Worm (Caenorhabditis elegans) whole organism, mixed stage, embryonic: Measurements from ENCODE around the gene ptc-1.
A peak's percentile ranks its signal among the peaks of the same experiment; 100 is the strongest.

Experiments
- M03D4.4 ChIP-seq: sonication (generic microtip); optimal IDR thresholded peaks from 2 replicates; lab custom pipeline; 2017; ENCODE audit warnings: mild to moderate bottlenecking, missing genetic modification characterization, missing compliant biosample characterization
- bed-3 ChIP-seq: fragments of 200-800 bp; sonication (Bioruptor generic); optimal IDR thresholded peaks from 3 replicates; lab custom pipeline; 2018; ENCODE audit warnings: mild to moderate bottlenecking, missing genetic modification characterization, moderate library complexity, missing compliant biosample characterization
- blmp-1 ChIP-seq: fragments of 150-350 bp; optimal IDR thresholded peaks from 2 replicates; lab custom pipeline; 2014; ENCODE audit warnings: missing biosample characterization, missing genetic modification characterization
- ceh-43 ChIP-seq: fragments of 200-800 bp; sonication (Bioruptor generic); optimal IDR thresholded peaks from 2 replicates; lab custom pipeline; 2018; ENCODE audit warnings: mild to moderate bottlenecking, missing genetic modification characterization, moderate library complexity, missing compliant biosample characterization
- ceh-83 ChIP-seq: fragments of 200-800 bp; sonication (Bioruptor generic); optimal IDR thresholded peaks from 2 replicates; lab custom pipeline; 2018; ENCODE audit warnings: mild to moderate bottlenecking, missing genetic modification characterization, missing compliant biosample characterization
- ces-1 ChIP-seq: fragments of 150-350 bp; optimal IDR thresholded peaks from 2 replicates; lab custom pipeline; 2014; ENCODE audit warnings: missing biosample characterization, missing genetic modification reagents, missing genetic modification characterization
- cnd-1 ChIP-seq: fragments of 200-800 bp; sonication (Bioruptor generic); optimal IDR thresholded peaks from 2 replicates; lab custom pipeline; 2018; ENCODE audit warnings: mild to moderate bottlenecking, missing genetic modification characterization, missing compliant biosample characterization
- drap-1 ChIP-seq: fragments of 200-800 bp; sonication (Bioruptor generic); optimal IDR thresholded peaks from 3 replicates; lab custom pipeline; 2018; ENCODE audit warnings: mild to moderate bottlenecking, missing genetic modification characterization, missing compliant biosample characterization
- flh-1 ChIP-seq: fragments of 200-800 bp; sonication (Bioruptor generic); optimal IDR thresholded peaks from 2 replicates; lab custom pipeline; 2018; ENCODE audit warnings: mild to moderate bottlenecking, missing genetic modification characterization, moderate library complexity, missing compliant biosample characterization
- ham-2 ChIP-seq: fragments of 200-800 bp; sonication (Bioruptor generic); optimal IDR thresholded peaks from 2 replicates; lab custom pipeline; 2018; ENCODE audit warnings: mild to moderate bottlenecking, missing genetic modification characterization, missing compliant biosample characterization
- hlh-1 ChIP-seq: fragments of 150-350 bp; optimal IDR thresholded peaks from 2 replicates; lab custom pipeline; 2014; ENCODE audit warnings: missing biosample characterization, missing genetic modification reagents, missing genetic modification characterization
- lin-13 ChIP-seq: fragments of 150-350 bp; optimal IDR thresholded peaks from 2 replicates; lab custom pipeline; 2014; ENCODE audit warnings: missing biosample characterization, missing genetic modification characterization
- lsy-2 ChIP-seq: fragments of 150-350 bp; optimal IDR thresholded peaks from 2 replicates; lab custom pipeline; 2014; ENCODE audit warnings: missing biosample characterization, missing genetic modification characterization
- mab-5 ChIP-seq: fragments of 150-350 bp; optimal IDR thresholded peaks from 2 replicates; lab custom pipeline; 2014; ENCODE audit warnings: missing biosample characterization, missing genetic modification characterization
- mep-1 ChIP-seq: fragments of 150-350 bp; optimal IDR thresholded peaks from 2 replicates; lab custom pipeline; 2017; ENCODE audit warnings: missing biosample characterization, missing genetic modification reagents, missing genetic modification characterization, inconsistent platforms
- mls-2 ChIP-seq: sonication (generic microtip); optimal IDR thresholded peaks from 2 replicates; lab custom pipeline; 2016; ENCODE audit warnings: mild to moderate bottlenecking, missing genetic modification characterization, moderate library complexity, missing compliant biosample characterization
- nhr-2 ChIP-seq: fragments of 150-350 bp; optimal IDR thresholded peaks from 2 replicates; lab custom pipeline; 2014; ENCODE audit warnings: missing biosample characterization, missing genetic modification characterization
- nhr-237 ChIP-seq: fragments of 150-350 bp; optimal IDR thresholded peaks from 2 replicates; lab custom pipeline; 2014; ENCODE audit warnings: missing biosample characterization, missing genetic modification characterization
- nhr-28 ChIP-seq: fragments of 150-350 bp; optimal IDR thresholded peaks from 2 replicates; lab custom pipeline; 2014; ENCODE audit warnings: missing biosample characterization, missing genetic modification characterization
- nhr-76 ChIP-seq: sonication (generic microtip); optimal IDR thresholded peaks from 2 replicates; lab custom pipeline; 2017; ENCODE audit warnings: missing biosample characterization, missing genetic modification characterization
- pha-4 ChIP-seq: fragments of 150-350 bp; optimal IDR thresholded peaks from 2 replicates; lab custom pipeline; 2018; ENCODE audit warnings: missing biosample characterization, missing genetic modification reagents, missing genetic modification characterization
- sem-2 ChIP-seq: fragments of 200-800 bp; sonication (Bioruptor generic); optimal IDR thresholded peaks from 2 replicates; lab custom pipeline; 2018; ENCODE audit warnings: mild to moderate bottlenecking, missing genetic modification characterization, missing compliant biosample characterization
- snpc-4 ChIP-seq: fragments of 150-350 bp; optimal IDR thresholded peaks from 2 replicates; lab custom pipeline; 2014; ENCODE audit warnings: missing biosample characterization, missing genetic modification characterization
- sptf-1 ChIP-seq: sonication (generic microtip); optimal IDR thresholded peaks from 2 replicates; lab custom pipeline; 2017; ENCODE audit warnings: mild to moderate bottlenecking, missing genetic modification characterization, moderate library complexity, missing compliant biosample characterization
- tbx-8 ChIP-seq: fragments of 200-800 bp; sonication (Bioruptor generic); optimal IDR thresholded peaks from 2 replicates; lab custom pipeline; 2018; ENCODE audit warnings: mild to moderate bottlenecking, missing genetic modification characterization, moderate library complexity, missing compliant biosample characterization
- unc-120 ChIP-seq: sonication (generic microtip); optimal IDR thresholded peaks from 2 replicates; lab custom pipeline; 2017; ENCODE audit warnings: missing genetic modification characterization, missing compliant biosample characterization; ENCODE audit not compliant: poor library complexity, severe bottlenecking
- unc-39 ChIP-seq: fragments of 150-350 bp; optimal IDR thresholded peaks from 2 replicates; lab custom pipeline; 2014; ENCODE audit warnings: missing biosample characterization, missing genetic modification characterization
- unc-62 ChIP-seq: fragments of 150-350 bp; optimal IDR thresholded peaks from 2 replicates; lab custom pipeline; 2014; ENCODE audit warnings: missing biosample characterization, missing genetic modification reagents, missing genetic modification characterization
- zip-8 ChIP-seq: fragments of 150-350 bp; optimal IDR thresholded peaks from 2 replicates; lab custom pipeline; 2014; ENCODE audit warnings: missing biosample characterization, missing genetic modification characterization
- ztf-11 ChIP-seq: fragments of 150-350 bp; optimal IDR thresholded peaks from 2 replicates; lab custom pipeline; 2014; ENCODE audit warnings: missing biosample characterization, missing genetic modification characterization

ptc-1 gene

ce11 chrII:7860221-7860928 is 32.6 kb upstream of the ptc-1 start, which contains the start of gene lin-5:
lin-5 (plus strand) TSS chrII:7860574.
- TF ChIP-seq drap-1 (GFP tag; lab: Kevin White, UChicago), result peak; percentile 4
- TF ChIP-seq mls-2 (tag; lab: Kevin White, UChicago), result peak; percentile 48
- peak; percentile 44 for TF ChIP-seq unc-120
- peak; percentile 25 for TF ChIP-seq unc-62 (GFP tag; lab: Kevin White, UChicago)
- TF ChIP-seq lin-13, result peak; percentile 31
- TF ChIP-seq bed-3, result no peak
- TF ChIP-seq tbx-8 (GFP tag; lab: Kevin White, UChicago), result no peak
- no peak for TF ChIP-seq nhr-237 (tag; lab: Kevin White, UChicago)
- peak; percentile 27 for TF ChIP-seq lsy-2 (tag; lab: Kevin White, UChicago)
- TF ChIP-seq hlh-1, result peak; percentile 22
- peak; percentile 45 for TF ChIP-seq ces-1 (GFP tag; lab: Kevin White, UChicago)

ce11 chrII:7863480-7864125 is 29.4 kb upstream of the ptc-1 start:
- TF ChIP-seq ceh-83 (GFP tag; lab: Kevin White, UChicago) (no peak), ceh-43 (no peak), zip-8 (tag; lab: Kevin White, UChicago) (no peak), nhr-28 (tag; lab: Kevin White, UChicago) (no peak), sptf-1 (tag; lab: Kevin White, UChicago) (peak; percentile 20), tbx-8 (GFP tag; lab: Kevin White, UChicago) (no peak)

- TF ChIP-seq ham-2 (GFP tag; lab: Kevin White, UChicago) (no peak), lsy-2 (tag; lab: Kevin White, UChicago) (peak; percentile 79), mep-1 (peak; percentile 18), drap-1 (GFP tag; lab: Kevin White, UChicago) (no peak), ces-1 (GFP tag; lab: Kevin White, UChicago) (peak; percentile 19), pha-4 (tag; lab: Kevin White, UChicago) (peak; percentile 19)
- TF ChIP-seq, all 35 proteins: peak for 4
Observed at ce11 chrII:7864207-7864606, 28.8 kb upstream of the ptc-1 start, which contains the start of gene ostb-1. ostb-1 (plus strand) TSS chrII:7864507.

ce11 chrII:7864892-7865291 is 28.1 kb upstream of the ptc-1 start:
- TF ChIP-seq nhr-28 (tag; lab: Kevin White, UChicago), result no peak
- no peak for TF ChIP-seq nhr-2
- no peak for TF ChIP-seq ham-2 (GFP tag; lab: Kevin White, UChicago)
- no peak for TF ChIP-seq mls-2 (tag; lab: Kevin White, UChicago)
- TF ChIP-seq ceh-43, result no peak
- TF ChIP-seq sptf-1 (tag; lab: Kevin White, UChicago), result no peak
- no peak for TF ChIP-seq ztf-11 (tag; lab: Kevin White, UChicago)
- no peak for TF ChIP-seq nhr-76
- TF ChIP-seq unc-39, result no peak
- TF ChIP-seq drap-1 (GFP tag; lab: Kevin White, UChicago), result no peak
- no peak for TF ChIP-seq nhr-237 (tag; lab: Kevin White, UChicago)
- no peak for TF ChIP-seq bed-3
- no peak for TF ChIP-seq tbx-8 (GFP tag; lab: Kevin White, UChicago)
- TF ChIP-seq unc-120, result no peak
- TF ChIP-seq cnd-1 (tag; lab: Kevin White, UChicago), result no peak
- no peak for TF ChIP-seq flh-1 (GFP tag; lab: Kevin White, UChicago)
- TF ChIP-seq snpc-4 (tag; lab: Kevin White, UChicago), result no peak
- no peak for TF ChIP-seq ceh-83 (GFP tag; lab: Kevin White, UChicago)
- TF ChIP-seq hlh-1, result no peak
- TF ChIP-seq lsy-2 (tag; lab: Kevin White, UChicago), result no peak

DNA sequence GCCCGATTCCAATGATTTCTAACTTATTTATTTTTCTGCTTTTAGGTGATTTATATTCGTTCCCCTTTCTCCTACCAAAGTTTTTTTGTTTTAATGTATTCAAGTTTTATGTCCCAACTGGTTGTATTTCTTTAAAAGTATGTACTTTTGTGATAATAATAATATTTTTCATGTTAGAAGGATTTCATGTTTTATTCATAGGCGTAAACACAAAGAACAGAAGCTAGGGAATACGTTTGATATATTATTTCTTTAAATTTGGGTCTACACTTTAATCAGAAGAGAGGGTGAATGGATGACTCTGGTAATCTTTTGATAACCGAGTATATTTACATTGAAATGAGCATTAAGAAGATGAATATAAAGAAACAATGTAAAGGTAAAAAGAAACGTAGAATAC is 26.9 kb upstream of the ptc-1 start:
- TF ChIP-seq hlh-1 (no peak), zip-8 (tag; lab: Kevin White, UChicago) (no peak), nhr-28 (tag; lab: Kevin White, UChicago) (no peak), mab-5 (tag; lab: Kevin White, UChicago) (no peak), nhr-76 (no peak), unc-120 (no peak), M03D4.4 (tag; lab: Kevin White, UChicago) (no peak), lin-13 (no peak), ceh-83 (GFP tag; lab: Kevin White, UChicago) (no peak), mls-2 (tag; lab: Kevin White, UChicago) (no peak), flh-1 (GFP tag; lab: Kevin White, UChicago) (no peak), unc-39 (no peak), ztf-11 (tag; lab: Kevin White, UChicago) (no peak), ham-2 (GFP tag; lab: Kevin White, UChicago) (no peak), blmp-1 (tag; lab: Kevin White, UChicago) (no peak), sem-2 (GFP tag; lab: Kevin White, UChicago) (no peak)
- TF ChIP-seq, all 35 proteins: peak for 0
